Worm (Caenorhabditis elegans) whole organism, L4/young adult: ENCODE measurements around the gene twk-17.

Experiments used
- W03F9.2 ChIP-seq: fragments of 150-350 bp; optimal IDR thresholded peaks from 2 replicates; lab custom pipeline; 2014; ENCODE audit warnings: missing biosample characterization, missing genetic modification characterization
- dao-5 ChIP-seq: sonication (generic microtip); optimal IDR thresholded peaks from 2 replicates; lab custom pipeline; 2016; ENCODE audit warnings: missing genotype, missing genetic modification characterization, moderate library complexity, missing compliant biosample characterization
- him-1 ChIP-seq: sonication (generic microtip); optimal IDR thresholded peaks from 2 replicates; lab custom pipeline; 2016; ENCODE audit warnings: missing genotype, missing genetic modification reagents, missing genetic modification characterization, missing compliant biosample characterization

DNA sequence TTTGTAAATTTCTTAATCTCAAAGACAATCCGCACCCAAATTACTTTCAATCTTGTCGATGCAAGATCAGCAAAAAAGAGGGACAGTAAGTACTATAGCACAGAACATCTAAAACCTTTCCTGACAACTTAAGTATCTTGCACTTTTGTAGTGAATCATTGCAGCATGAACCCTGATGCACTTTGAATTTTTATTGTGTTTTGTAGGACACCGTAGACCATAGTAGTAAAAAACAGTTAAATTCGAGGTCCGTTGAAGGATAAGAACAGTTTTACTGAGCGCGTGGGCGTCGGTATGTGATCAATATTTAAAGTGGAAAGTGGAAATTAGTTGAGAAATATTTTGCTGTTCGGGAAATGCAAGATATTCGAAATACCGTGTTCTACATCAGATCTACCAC, 25.7 kb downstream of the twk-17 start:
- TF ChIP-seq him-1 (tag; lab: Kevin White, UChicago) (no peak), dao-5 (no peak), W03F9.2 (tag; lab: Kevin White, UChicago) (no peak)
